Worm (Caenorhabditis elegans) whole organism, L2 larva: ENCODE data around the gene Y48D7A.1.

Experiments
- C34F6.9 ChIP-seq: fragments of 150-350 bp; optimal IDR thresholded peaks from 2 replicates; lab custom pipeline; 2014; ENCODE audit warnings: missing biosample characterization, missing genetic modification characterization
- F13H6.1 ChIP-seq: sonication (generic microtip); optimal IDR thresholded peaks from 2 replicates; lab custom pipeline; 2016; ENCODE audit warnings: missing genetic modification characterization, missing compliant biosample characterization
- R02D3.7 ChIP-seq: fragments of 150-350 bp; optimal IDR thresholded peaks from 2 replicates; lab custom pipeline; 2014; ENCODE audit warnings: missing biosample characterization, missing genetic modification characterization
- ZK546.5 ChIP-seq: sonication (generic microtip); optimal IDR thresholded peaks from 2 replicates; lab custom pipeline; 2017; ENCODE audit warnings: missing biosample characterization, missing genetic modification characterization
- alr-1 ChIP-seq: fragments of 150-350 bp; optimal IDR thresholded peaks from 2 replicates; lab custom pipeline; 2014; ENCODE audit warnings: missing biosample characterization, missing genetic modification characterization
- aly-2 ChIP-seq: fragments of 150-350 bp; optimal IDR thresholded peaks from 2 replicates; lab custom pipeline; 2014; ENCODE audit warnings: missing biosample characterization, missing genetic modification characterization
- ama-1 ChIP-seq: fragments of 150-350 bp; optimal IDR thresholded peaks from 2 replicates; lab custom pipeline; 2018; ENCODE audit warnings: inconsistent platforms
- ceh-16 ChIP-seq: fragments of 150-350 bp; optimal IDR thresholded peaks from 2 replicates; lab custom pipeline; 2014; ENCODE audit warnings: missing biosample characterization, missing genetic modification characterization
- ceh-82 ChIP-seq: fragments of 150-350 bp; optimal IDR thresholded peaks from 2 replicates; lab custom pipeline; 2014; ENCODE audit warnings: missing biosample characterization, missing genetic modification characterization
- crh-2 ChIP-seq: sonication (generic microtip); optimal IDR thresholded peaks from 2 replicates; lab custom pipeline; 2017; ENCODE audit warnings: missing biosample characterization, missing genetic modification characterization
- egl-27 ChIP-seq: sonication (generic microtip); optimal IDR thresholded peaks from 3 replicates; lab custom pipeline; 2017; ENCODE audit warnings: missing biosample characterization, missing genetic modification reagents, missing genetic modification characterization
- fos-1 ChIP-seq: fragments of 150-350 bp; optimal IDR thresholded peaks from 2 replicates; lab custom pipeline; 2014; ENCODE audit warnings: missing biosample characterization, missing genetic modification characterization
- lin-11 ChIP-seq: fragments of 150-350 bp; sonication (generic microtip); optimal IDR thresholded peaks from 2 replicates; lab custom pipeline; 2014; ENCODE audit warnings: missing biosample characterization, missing genetic modification characterization, inconsistent platforms, mixed read lengths
- lin-13 ChIP-seq: fragments of 150-350 bp; optimal IDR thresholded peaks from 2 replicates; lab custom pipeline; 2014; ENCODE audit warnings: missing biosample characterization, missing genetic modification reagents, missing genetic modification characterization
- lsy-2 ChIP-seq, 2 experiments: fragments of 150-350 bp in 1 of 2; sonication (generic microtip) in 1 of 2; optimal IDR thresholded peaks; 2 replicates each; lab custom pipeline; 2014 to 2017; ENCODE audit warnings: missing biosample characterization in 2 of 2, missing genetic modification characterization in 2 of 2
- mab-5 ChIP-seq: fragments of 150-350 bp; optimal IDR thresholded peaks from 2 replicates; lab custom pipeline; 2014; ENCODE audit warnings: missing biosample characterization, missing genetic modification characterization
- mbf-1 ChIP-seq: sonication (generic microtip); optimal IDR thresholded peaks from 2 replicates; lab custom pipeline; 2017; ENCODE audit warnings: missing biosample characterization, missing genetic modification characterization
- mdl-1 ChIP-seq, 2 experiments: fragments of 150-350 bp in 1 of 2; sonication (generic microtip) in 1 of 2; optimal IDR thresholded peaks; 2 replicates each; lab custom pipeline; 2017; ENCODE audit warnings: missing biosample characterization in 2 of 2, missing genetic modification characterization in 2 of 2
- nhr-10 ChIP-seq: sonication (generic microtip); optimal IDR thresholded peaks from 2 replicates; lab custom pipeline; 2017; ENCODE audit warnings: missing biosample characterization, missing genetic modification characterization
- nhr-129 ChIP-seq: fragments of 150-350 bp; optimal IDR thresholded peaks from 2 replicates; lab custom pipeline; 2014; ENCODE audit warnings: missing biosample characterization, missing genetic modification characterization
- nhr-23 ChIP-seq: fragments of 150-350 bp; optimal IDR thresholded peaks from 2 replicates; lab custom pipeline; 2014; ENCODE audit warnings: missing biosample characterization, missing genetic modification reagents, missing genetic modification characterization
- nhr-25 ChIP-seq: fragments of 150-350 bp; sonication (generic microtip); optimal IDR thresholded peaks from 3 replicates; lab custom pipeline; 2014; ENCODE audit warnings: missing biosample characterization, missing genetic modification characterization
- nhr-77 ChIP-seq: fragments of 150-350 bp; optimal IDR thresholded peaks from 2 replicates; lab custom pipeline; 2014; ENCODE audit warnings: missing biosample characterization, missing genetic modification characterization
- peb-1 ChIP-seq: fragments of 150-350 bp; optimal IDR thresholded peaks from 2 replicates; lab custom pipeline; 2014; ENCODE audit warnings: missing biosample characterization, missing genetic modification characterization
- sem-4 ChIP-seq: fragments of 150-350 bp; optimal IDR thresholded peaks from 2 replicates; lab custom pipeline; 2014; ENCODE audit warnings: missing biosample characterization, missing genetic modification reagents, missing genetic modification characterization
- skn-1 ChIP-seq: sonication (generic microtip); optimal IDR thresholded peaks from 2 replicates; lab custom pipeline; 2017; ENCODE audit warnings: missing biosample characterization, missing genetic modification characterization
- sma-3 ChIP-seq: sonication (generic microtip); optimal IDR thresholded peaks from 2 replicates; lab custom pipeline; 2016; ENCODE audit warnings: missing genetic modification reagents, missing genetic modification characterization, missing compliant biosample characterization
- sma-9 ChIP-seq, 2 experiments: fragments of 150-350 bp in 1 of 2; sonication (generic microtip) in 1 of 2; optimal IDR thresholded peaks; 2 replicates each; lab custom pipeline; 2014 to 2016; ENCODE audit warnings: missing genetic modification characterization in 2 of 2, mild to moderate bottlenecking in 1 of 2, missing biosample characterization in 1 of 2, missing compliant biosample characterization in 1 of 2, missing genetic modification reagents in 1 of 2, moderate library complexity in 1 of 2
- snpc-4 ChIP-seq: fragments of 150-350 bp; optimal IDR thresholded peaks from 2 replicates; lab custom pipeline; 2014; ENCODE audit warnings: missing biosample characterization, missing genetic modification characterization
- unc-39 ChIP-seq: fragments of 150-350 bp; optimal IDR thresholded peaks from 2 replicates; lab custom pipeline; 2014; ENCODE audit warnings: missing biosample characterization, missing genetic modification characterization
- ztf-1 ChIP-seq: fragments of 200-800 bp; sonication (Bioruptor generic); conservative IDR thresholded peaks from 2 replicates; pipeline ENCODE4 v1.3.6; 2022; ENCODE audit warnings: missing genetic modification characterization, missing compliant biosample characterization
- ztf-4 ChIP-seq: fragments of 150-350 bp; optimal IDR thresholded peaks from 2 replicates; lab custom pipeline; 2014; ENCODE audit warnings: missing biosample characterization, missing genetic modification characterization

Gene Y48D7A.1

DNA sequence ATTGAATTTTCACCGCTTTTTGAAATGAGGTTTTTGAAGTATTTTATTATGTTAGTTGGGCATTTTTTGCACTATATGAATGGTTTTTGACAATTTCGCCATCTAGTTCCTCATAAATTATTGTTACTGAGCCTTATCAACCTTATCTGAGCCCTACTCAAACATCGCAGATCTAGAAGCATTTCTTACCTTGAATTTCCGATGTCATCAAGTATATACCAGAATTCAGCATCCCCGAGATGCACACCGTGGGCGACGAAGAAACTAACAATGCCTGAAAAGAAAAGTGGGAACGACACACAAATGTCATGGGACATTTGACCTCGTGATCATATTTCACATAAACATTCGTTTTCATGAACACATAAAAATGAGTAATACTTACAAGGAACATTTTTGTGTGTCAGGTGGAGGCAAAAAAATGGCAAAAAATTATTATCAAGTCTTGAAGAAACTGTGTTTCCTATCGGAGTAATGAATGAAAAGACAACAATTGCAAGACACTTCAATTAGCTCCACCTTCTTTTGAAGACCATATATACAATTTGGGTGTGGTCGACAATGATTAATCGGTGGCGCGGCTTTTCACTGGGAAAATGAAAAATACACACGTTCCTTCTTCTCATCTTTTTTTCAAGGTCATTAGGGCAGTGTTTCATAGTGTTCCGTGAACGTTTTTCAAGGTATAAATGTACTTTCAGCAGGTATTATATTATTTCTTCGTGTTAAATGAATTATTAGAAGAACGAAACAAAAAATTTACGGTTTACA, 36.8 kb upstream of the Y48D7A.1 start (continued):
- peak; percentile 18 for TF ChIP-seq nhr-25 (tag; lab: Kevin White, UChicago)
- no peak for TF ChIP-seq aly-2 (tag; lab: Kevin White, UChicago)
- TF ChIP-seq mbf-1 (tag; lab: Kevin White, UChicago) = no peak
- TF ChIP-seq egl-27 (tag; lab: Kevin White, UChicago) = no peak
- no peak for TF ChIP-seq ama-1
- no peak for TF ChIP-seq ceh-82 (tag; lab: Kevin White, UChicago)
- no peak for TF ChIP-seq ceh-16 (tag; lab: Kevin White, UChicago)
- peak; percentile 48 for TF ChIP-seq fos-1
- no peak for TF ChIP-seq ZK546.5 (tag; lab: Kevin White, UChicago)
- no peak for TF ChIP-seq alr-1 (tag; lab: Kevin White, UChicago)
- no peak for TF ChIP-seq nhr-77 (tag; lab: Kevin White, UChicago)
- TF ChIP-seq ztf-4 (tag; lab: Kevin White, UChicago) = peak; percentile 31
- TF ChIP-seq C34F6.9 (tag; lab: Kevin White, UChicago) = peak; percentile 33
- no peak for TF ChIP-seq lin-13 (GFP tag; lab: Kevin White, UChicago)

DNA sequence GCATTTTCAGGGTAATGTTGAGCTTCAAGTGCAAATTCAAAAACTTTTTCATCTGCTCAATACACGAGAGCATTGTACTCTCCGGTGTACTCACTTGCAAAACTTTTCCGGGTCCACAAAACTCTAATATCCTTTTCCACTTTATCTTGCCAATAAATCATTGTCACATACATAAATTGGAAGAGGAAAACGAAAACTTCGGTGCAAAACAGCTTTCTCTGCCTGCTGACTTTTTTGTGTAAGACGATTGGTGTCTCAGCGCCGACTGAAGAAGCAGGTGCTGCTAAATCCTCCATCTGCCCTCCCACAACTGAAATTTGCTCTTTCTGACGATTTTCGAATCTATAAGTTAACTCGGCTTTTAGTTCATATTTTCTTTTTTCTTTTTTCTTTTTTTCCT, 33.9 kb upstream of the Y48D7A.1 start:
- TF ChIP-seq R02D3.7 (tag; lab: Kevin White, UChicago) = no peak
- no peak for TF ChIP-seq sma-3 (GFP tag; lab: Kevin White, UChicago)
- TF ChIP-seq lsy-2 (tag; optimal IDR thresholded peaks at IDR 0.05; lab: Kevin White, UChicago) = peak in 1 of 2 experiments; percentile 12
- TF ChIP-seq sma-9 (GFP tag; optimal IDR thresholded peaks at IDR 0.05; lab: Kevin White, UChicago) = peak; percentile 37
- TF ChIP-seq sma-9 (tag; optimal IDR thresholded peaks at IDR 0.05; lab: Kevin White, UChicago) = no peak
- no peak for TF ChIP-seq ZK546.5 (tag; lab: Kevin White, UChicago)
- no peak for TF ChIP-seq crh-2 (tag; lab: Kevin White, UChicago)
- TF ChIP-seq unc-39 (tag; lab: Kevin White, UChicago) = no peak
- peak; percentile 8 for TF ChIP-seq ztf-4 (tag; lab: Kevin White, UChicago)
- peak; percentile 77 for TF ChIP-seq mab-5 (tag; lab: Kevin White, UChicago)
- peak; percentile 49 for TF ChIP-seq nhr-129
- no peak for TF ChIP-seq mdl-1 (tag; optimal IDR thresholded peaks at IDR 0.05; lab: Kevin White, UChicago)
- TF ChIP-seq C34F6.9 (tag; lab: Kevin White, UChicago) = no peak

- TF ChIP-seq crh-2 (tag; lab: Kevin White, UChicago) = no peak
Measured at ce11 chrX:2976148-2976547, 33.1 kb upstream of the Y48D7A.1 start, which contains the start of gene aakg-3. TSS of gene aakg-3 (plus strand) at chrX:2976448.

DNA sequence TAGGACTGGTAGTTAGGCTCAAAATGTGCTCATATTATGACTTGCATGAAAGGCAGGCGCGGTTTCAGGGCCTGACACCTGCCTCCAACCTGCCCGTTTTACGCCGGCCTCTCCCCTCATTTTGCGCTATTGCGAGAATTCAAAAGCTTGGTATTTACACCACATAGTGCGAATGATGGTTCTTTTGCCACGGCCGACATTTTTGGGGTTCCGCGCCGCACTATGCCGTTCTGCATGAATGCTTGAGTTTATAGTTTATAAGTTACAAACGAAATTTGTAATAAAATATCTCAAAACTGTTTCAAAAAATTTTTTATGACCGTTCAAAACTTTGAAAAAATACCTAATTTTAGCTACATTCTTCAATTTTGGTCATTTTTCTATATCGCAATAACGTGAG, 31.2 kb upstream of the Y48D7A.1 start:
- TF ChIP-seq lsy-2 (tag; optimal IDR thresholded peaks at IDR 0.05; lab: Kevin White, UChicago) (no peak), snpc-4 (tag; lab: Kevin White, UChicago) (peak; percentile 7), sma-3 (GFP tag; lab: Kevin White, UChicago) (no peak)

- TF ChIP-seq nhr-23 (tag; lab: Kevin White, UChicago) (no peak), alr-1 (tag; lab: Kevin White, UChicago) (no peak), F13H6.1 (tag; lab: Kevin White, UChicago) (no peak), nhr-10 (no peak), C34F6.9 (tag; lab: Kevin White, UChicago) (no peak), sma-9 (GFP tag; optimal IDR thresholded peaks at IDR 0.05; lab: Kevin White, UChicago) (no peak), sma-9 (tag; optimal IDR thresholded peaks at IDR 0.05; lab: Kevin White, UChicago) (no peak), ama-1 (no peak), lin-11 (tag; lab: Kevin White, UChicago) (no peak), ztf-1 (no peak), nhr-129 (no peak), nhr-25 (tag; lab: Kevin White, UChicago) (no peak), skn-1 (tag; lab: Kevin White, UChicago) (no peak), sem-4 (tag; lab: Kevin White, UChicago) (no peak), ceh-16 (tag; lab: Kevin White, UChicago) (no peak), peb-1 (tag; lab: Kevin White, UChicago) (no peak)
Measured at ce11 chrX:2981715-2982114, 27.6 kb upstream of the Y48D7A.1 start, which contains the start of gene nspg-5. TSS of gene nspg-5 (plus strand) at chrX:2982015.
